Worm (Caenorhabditis elegans) whole organism, L4 larva: ENCODE results near the gene pms-2.

Source experiments
- F10B5.3 ChIP-seq: sonication (generic microtip); optimal IDR thresholded peaks from 2 replicates; lab custom pipeline; 2016; ENCODE audit warnings: mild to moderate bottlenecking, missing genetic modification characterization, missing compliant biosample characterization
- R02D3.7 ChIP-seq: fragments of 150-350 bp; sonication (generic microtip); optimal IDR thresholded peaks from 3 replicates; lab custom pipeline; 2014; ENCODE audit warnings: missing biosample characterization, missing genetic modification characterization
- ceh-20 ChIP-seq: fragments of 200-800 bp; sonication (Bioruptor generic); IDR thresholded peaks from 2 replicates; pipeline ENCODE4 v1.3.6; 2022; ENCODE audit warnings: missing genetic modification reagents, missing genetic modification characterization, missing compliant biosample characterization
- ceh-28 ChIP-seq: fragments of 150-350 bp; optimal IDR thresholded peaks from 2 replicates; lab custom pipeline; 2014; ENCODE audit warnings: missing biosample characterization, missing genetic modification reagents, missing genetic modification characterization
- ces-1 ChIP-seq: fragments of 150-350 bp; sonication (generic microtip); optimal IDR thresholded peaks from 4 replicates; lab custom pipeline; 2014; ENCODE audit warnings: missing biosample characterization, missing genetic modification reagents, missing genetic modification characterization
- cey-2 ChIP-seq: sonication (generic microtip); optimal IDR thresholded peaks from 3 replicates; lab custom pipeline; 2017; ENCODE audit warnings: missing genetic modification characterization, mild to moderate bottlenecking, missing compliant biosample characterization, antibody characterized with exemption, borderline replicate concordance; ENCODE audit not compliant: insufficient read depth
- daf-12 ChIP-seq: fragments of 150-350 bp; optimal IDR thresholded peaks from 2 replicates; lab custom pipeline; 2014; ENCODE audit warnings: missing biosample characterization, missing genetic modification reagents, missing genetic modification characterization
- daf-16 ChIP-seq, 3 experiments: sonication (generic microtip); optimal IDR thresholded peaks; 2 replicates each; lab custom pipeline; 2016 to 2017; ENCODE audit warnings: missing genetic modification characterization in 3 of 3, missing genetic modification reagents in 3 of 3, mild to moderate bottlenecking in 2 of 3, missing compliant biosample characterization in 2 of 3, missing biosample characterization in 1 of 3, moderate library complexity in 1 of 3
- dmd-6 ChIP-seq: fragments of 200-800 bp; sonication (Bioruptor generic); IDR thresholded peaks from 2 replicates; pipeline ENCODE4 v1.3.6; 2022; ENCODE audit warnings: missing genetic modification reagents, missing genetic modification characterization, missing compliant biosample characterization
- dpl-1 ChIP-seq: fragments of 150-350 bp; optimal IDR thresholded peaks from 2 replicates; lab custom pipeline; 2014; ENCODE audit warnings: missing biosample characterization, missing genetic modification reagents, missing genetic modification characterization
- duxl-1 ChIP-seq: sonication (generic microtip); optimal IDR thresholded peaks from 2 replicates; lab custom pipeline; 2016; ENCODE audit warnings: mild to moderate bottlenecking, missing genetic modification characterization, moderate library complexity, missing compliant biosample characterization; ENCODE audit not compliant: poor library complexity
- dve-1 ChIP-seq: sonication (generic microtip); optimal IDR thresholded peaks from 2 replicates; lab custom pipeline; 2017; ENCODE audit warnings: antibody characterized with exemption, mild to moderate bottlenecking, missing genetic modification characterization, missing compliant biosample characterization; ENCODE audit not compliant: insufficient read depth
- gei-8 ChIP-seq: fragments of 200-800 bp; sonication (Bioruptor generic); optimal IDR thresholded peaks from 2 replicates; lab custom pipeline; 2018; ENCODE audit warnings: mild to moderate bottlenecking, missing genetic modification characterization, missing compliant biosample characterization
- hlh-11 ChIP-seq: fragments of 200-800 bp; sonication (Bioruptor generic); optimal IDR thresholded peaks from 2 replicates; lab custom pipeline; 2018; ENCODE audit warnings: mild to moderate bottlenecking, missing genetic modification characterization, missing compliant biosample characterization
- hlh-30 ChIP-seq: sonication (generic microtip); optimal IDR thresholded peaks from 2 replicates; lab custom pipeline; 2017; ENCODE audit warnings: antibody characterized with exemption, mild to moderate bottlenecking, missing genetic modification characterization, missing compliant biosample characterization; ENCODE audit not compliant: insufficient read depth
- hmg-1.1 ChIP-seq: fragments of 200-800 bp; sonication (Bioruptor generic); IDR thresholded peaks from 2 replicates; pipeline ENCODE4 v1.3.6; 2022; ENCODE audit warnings: missing genetic modification reagents, missing genetic modification characterization, missing compliant biosample characterization
- lin-13 ChIP-seq: fragments of 150-350 bp; optimal IDR thresholded peaks from 2 replicates; lab custom pipeline; 2014; ENCODE audit warnings: missing biosample characterization, missing genetic modification reagents, missing genetic modification characterization
- lin-38 ChIP-seq: fragments of 200-800 bp; sonication (Bioruptor generic); IDR thresholded peaks from 2 replicates; pipeline ENCODE4 v1.3.6; 2022; ENCODE audit warnings: missing genetic modification reagents, missing genetic modification characterization, missing compliant biosample characterization
- madf-5 ChIP-seq, 2 experiments: fragments of 200-800 bp; sonication (Bioruptor generic); IDR thresholded peaks; 2 replicates each; pipeline ENCODE4 v1.3.6; 2022; ENCODE audit warnings: missing compliant biosample characterization in 2 of 2, missing genetic modification characterization in 2 of 2
- mdl-1 ChIP-seq, 2 experiments: fragments of 150-350 bp in 1 of 2; sonication (generic microtip) in 1 of 2; optimal IDR thresholded peaks; 2 replicates each; lab custom pipeline; 2014 to 2017; ENCODE audit warnings: missing biosample characterization in 2 of 2, missing genetic modification characterization in 2 of 2
- mdt-29 ChIP-seq: fragments of 200-800 bp; sonication (Bioruptor generic); IDR thresholded peaks from 2 replicates; pipeline ENCODE4 v1.3.6; 2022; ENCODE audit warnings: missing genetic modification reagents, missing genetic modification characterization, missing compliant biosample characterization
- mep-1 ChIP-seq: fragments of 150-350 bp; sonication (generic microtip); optimal IDR thresholded peaks from 3 replicates; lab custom pipeline; 2014; ENCODE audit warnings: missing biosample characterization, missing genetic modification characterization
- mes-2 ChIP-seq: sonication (generic microtip); optimal IDR thresholded peaks from 2 replicates; lab custom pipeline; 2016; ENCODE audit warnings: missing genotype, mild to moderate bottlenecking, missing genetic modification characterization, missing compliant biosample characterization; ENCODE audit not compliant: poor library complexity, severe bottlenecking
- nhr-102 ChIP-seq: sonication (generic microtip); optimal IDR thresholded peaks from 2 replicates; lab custom pipeline; 2016; ENCODE audit warnings: mild to moderate bottlenecking, missing genetic modification characterization, moderate library complexity, missing compliant biosample characterization
- nhr-11 ChIP-seq: fragments of 150-350 bp; optimal IDR thresholded peaks from 2 replicates; lab custom pipeline; 2014; ENCODE audit warnings: missing biosample characterization, missing genetic modification characterization
- nhr-28 ChIP-seq: fragments of 150-350 bp; optimal IDR thresholded peaks from 2 replicates; lab custom pipeline; 2014; ENCODE audit warnings: missing biosample characterization, missing genetic modification characterization
- nhr-41 ChIP-seq: fragments of 200-800 bp; sonication (Bioruptor generic); IDR thresholded peaks from 2 replicates; pipeline ENCODE4 v1.3.6; 2022; ENCODE audit warnings: missing genetic modification reagents, missing genetic modification characterization, missing compliant biosample characterization
- nhr-42 ChIP-seq: fragments of 200-800 bp; sonication (Bioruptor generic); IDR thresholded peaks from 2 replicates; pipeline ENCODE4 v1.3.6; 2022; ENCODE audit warnings: missing genetic modification characterization, missing compliant biosample characterization
- nhr-48 ChIP-seq: sonication (generic microtip); optimal IDR thresholded peaks from 2 replicates; lab custom pipeline; 2016; ENCODE audit warnings: mild to moderate bottlenecking, missing genetic modification characterization, missing compliant biosample characterization
- nhr-6 ChIP-seq: fragments of 150-350 bp; optimal IDR thresholded peaks from 2 replicates; lab custom pipeline; 2014; ENCODE audit warnings: missing biosample characterization, missing genetic modification characterization
- nhr-77 ChIP-seq: fragments of 150-350 bp; optimal IDR thresholded peaks from 2 replicates; lab custom pipeline; 2014; ENCODE audit warnings: missing biosample characterization, missing genetic modification characterization
- pha-4 ChIP-seq, 2 experiments: fragments of 150-350 bp in 1 of 2; fragments of 200-800 bp in 1 of 2; sonication (Bioruptor generic) in 1 of 2; IDR thresholded peaks in 1 of 2; optimal IDR thresholded peaks in 1 of 2; 2 replicates each; pipeline versions ENCODE4 v1.3.6 to Lab custom; 2014 to 2022; ENCODE audit warnings: missing genetic modification characterization in 2 of 2, missing genetic modification reagents in 2 of 2, missing biosample characterization in 1 of 2, missing compliant biosample characterization in 1 of 2
- php-3 ChIP-seq: fragments of 200-800 bp; sonication (Bioruptor generic); IDR thresholded peaks from 2 replicates; pipeline ENCODE4 v1.3.6; 2022; ENCODE audit warnings: missing genetic modification reagents, missing genetic modification characterization, missing compliant biosample characterization
- rbr-2 ChIP-seq: sonication (generic microtip); optimal IDR thresholded peaks from 2 replicates; lab custom pipeline; 2016; ENCODE audit warnings: missing genotype, missing genetic modification characterization, missing compliant biosample characterization
- saeg-2 ChIP-seq: fragments of 200-800 bp; sonication (Bioruptor generic); IDR thresholded peaks from 2 replicates; pipeline ENCODE4 v1.3.6; 2022; ENCODE audit warnings: missing genetic modification reagents, missing genetic modification characterization, missing compliant biosample characterization
- set-16 ChIP-seq: fragments of 200-800 bp; sonication (Bioruptor generic); IDR thresholded peaks from 2 replicates; pipeline ENCODE4 v1.3.6; 2022; ENCODE audit warnings: missing genetic modification reagents, missing genetic modification characterization, missing compliant biosample characterization
- skn-1 ChIP-seq: fragments of 150-350 bp; optimal IDR thresholded peaks from 2 replicates; lab custom pipeline; 2014; ENCODE audit warnings: missing biosample characterization, missing genetic modification characterization
- snpc-1.2 ChIP-seq: fragments of 200-800 bp; sonication (Bioruptor generic); IDR thresholded peaks from 2 replicates; pipeline ENCODE4 v1.3.6; 2022; ENCODE audit warnings: missing genetic modification reagents, missing genetic modification characterization, missing compliant biosample characterization
- tra-1 ChIP-seq: fragments of 200-800 bp; sonication (Bioruptor generic); IDR thresholded peaks from 2 replicates; pipeline ENCODE4 v1.3.6; 2022; ENCODE audit warnings: missing genetic modification reagents, missing genetic modification characterization, missing compliant biosample characterization
- unc-130 ChIP-seq: sonication (generic microtip); optimal IDR thresholded peaks from 2 replicates; lab custom pipeline; 2016; ENCODE audit warnings: missing genetic modification reagents, missing genetic modification characterization, missing compliant biosample characterization
- unc-62 ChIP-seq, 3 experiments: fragments of 150-350 bp in 1 of 3; sonication (generic microtip); optimal IDR thresholded peaks in 2 of 3; peaks in 1 of 3; 1 replicate in 1 of 3; 2 replicates in 2 of 3; lab custom pipeline; 2014 to 2017; ENCODE audit warnings: missing biosample characterization in 3 of 3, missing genetic modification characterization in 3 of 3, missing genetic modification reagents in 3 of 3, missing genotype in 1 of 3
- vab-7 ChIP-seq: fragments of 200-800 bp; sonication (Bioruptor generic); IDR thresholded peaks from 2 replicates; pipeline ENCODE4 v1.3.6; 2022; ENCODE audit warnings: missing genetic modification reagents, missing genetic modification characterization, missing compliant biosample characterization
- zag-1 ChIP-seq: fragments of 150-350 bp; optimal IDR thresholded peaks from 2 replicates; lab custom pipeline; 2014; ENCODE audit warnings: missing biosample characterization, missing genetic modification characterization
- zip-11 ChIP-seq: fragments of 200-800 bp; sonication (Bioruptor generic); IDR thresholded peaks from 2 replicates; pipeline ENCODE4 v1.3.6; 2022; ENCODE audit warnings: missing genetic modification characterization, missing compliant biosample characterization
- ztf-11 ChIP-seq: fragments of 150-350 bp; optimal IDR thresholded peaks from 2 replicates; lab custom pipeline; 2014; ENCODE audit warnings: missing biosample characterization, missing genetic modification characterization
- ztf-7 ChIP-seq: fragments of 150-350 bp; optimal IDR thresholded peaks from 2 replicates; lab custom pipeline; 2014; ENCODE audit warnings: missing biosample characterization, missing genetic modification characterization

pms-2 gene

DNA sequence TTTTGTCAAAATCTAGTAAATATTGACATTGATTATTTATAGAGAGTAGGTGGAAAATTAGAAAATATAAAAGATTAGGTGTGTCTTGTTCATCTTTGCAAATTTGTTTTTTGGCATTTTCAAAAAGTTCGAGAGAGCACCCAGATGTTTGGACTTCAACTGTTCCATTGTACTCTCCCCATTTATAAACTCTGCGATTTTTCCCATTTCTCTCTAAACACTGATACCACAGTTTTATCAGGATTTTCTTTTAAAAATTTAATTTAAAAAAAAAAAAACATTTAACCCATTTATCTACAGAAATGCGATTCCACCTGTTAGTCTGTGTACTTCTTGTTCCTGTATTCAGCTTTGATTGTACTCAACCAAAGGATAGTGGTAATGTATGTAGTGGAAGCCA is 42.6 kb upstream of the pms-2 start, which contains the start of gene tag-290:
Gene tag-290, plus strand, starts transcription at position 301 of the 400 bp plus-strand sequence.
- no peak for TF ChIP-seq skn-1 (tag; lab: Kevin White, UChicago)
- no peak for TF ChIP-seq ztf-11
- no peak for TF ChIP-seq mdl-1 (tag; optimal IDR thresholded peaks at IDR 0.05; lab: Kevin White, UChicago)
- TF ChIP-seq vab-7 (GFP tag; lab: Robert Waterston, UW): no peak
- no peak for TF ChIP-seq gei-8 (GFP tag; lab: Kevin White, UChicago)
- no peak for TF ChIP-seq madf-5 (GFP tag; IDR thresholded peaks at IDR 0.05; lab: Robert Waterston, UW)
- no peak for TF ChIP-seq cey-2 (tag; lab: Kevin White, UChicago)
- TF ChIP-seq R02D3.7 (tag; lab: Kevin White, UChicago): no peak
- TF ChIP-seq ceh-28 (tag; lab: Kevin White, UChicago): no peak
- no peak for TF ChIP-seq hlh-30 (tag; lab: Kevin White, UChicago)
- TF ChIP-seq php-3: no peak
- no peak for TF ChIP-seq lin-38 (GFP tag; lab: Robert Waterston, UW)
- TF ChIP-seq ceh-20 (GFP tag; lab: Robert Waterston, UW): no peak
- TF ChIP-seq pha-4 (GFP tag; IDR thresholded peaks at IDR 0.05; lab: Robert Waterston, UW): no peak
- TF ChIP-seq pha-4 (tag; optimal IDR thresholded peaks at IDR 0.05; lab: Kevin White, UChicago): no peak
- TF ChIP-seq nhr-41 (GFP tag; lab: Robert Waterston, UW): no peak
- TF ChIP-seq ztf-7 (tag; lab: Kevin White, UChicago): no peak
- TF ChIP-seq daf-12 (tag; lab: Kevin White, UChicago): no peak
- TF ChIP-seq nhr-77 (tag; lab: Kevin White, UChicago): no peak
- no peak for TF ChIP-seq zip-11 (GFP tag; lab: Robert Waterston, UW)
- no peak for TF ChIP-seq mdt-29

DNA sequence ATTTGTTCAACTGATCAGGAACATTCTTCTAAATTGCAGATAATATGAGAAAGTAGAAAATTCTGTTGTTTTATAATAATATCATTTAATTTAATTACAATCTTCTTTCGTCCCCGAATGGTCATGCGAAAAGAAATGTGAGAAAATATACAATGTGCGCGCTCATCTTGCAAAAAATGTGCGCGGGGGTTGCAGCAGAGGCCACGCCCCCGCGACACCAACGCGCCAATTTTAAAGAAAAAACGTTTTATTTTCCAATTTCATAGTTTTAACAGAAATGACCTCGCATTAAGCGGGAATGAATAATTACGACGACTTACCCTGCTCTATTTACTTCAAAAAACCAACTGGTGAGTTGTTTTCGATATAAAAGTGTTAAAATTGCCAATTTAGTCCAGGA is 40.1 kb upstream of the pms-2 start, which contains the start of gene sas-5:
Gene sas-5, plus strand, starts transcription at position 257 of the 400 bp plus-strand sequence.
- peak; percentile 58 for TF ChIP-seq dve-1 (tag; lab: Kevin White, UChicago)
- TF ChIP-seq hmg-1.1 (GFP tag; lab: Robert Waterston, UW): peak; percentile 79
- no peak for TF ChIP-seq zag-1 (tag; lab: Kevin White, UChicago)
- TF ChIP-seq set-16: no peak
- 0 out of 2 replicates have a peak, but pooled peaks have one; percentile 20 for TF ChIP-seq tra-1 (GFP tag; lab: Robert Waterston, UW)
- TF ChIP-seq nhr-102: peak; percentile 52
- TF ChIP-seq F10B5.3 (tag; lab: Kevin White, UChicago): peak; percentile 22
- TF ChIP-seq mdl-1 (tag; optimal IDR thresholded peaks at IDR 0.05; lab: Kevin White, UChicago): peak in 1 of 2 experiments; percentile 55
- TF ChIP-seq hlh-11 (tag; lab: Kevin White, UChicago): peak; percentile 64
- peak; percentile 72 for TF ChIP-seq hlh-30 (tag; lab: Kevin White, UChicago)
- peak; percentile 81 for TF ChIP-seq lin-38 (GFP tag; lab: Robert Waterston, UW)
- peak; percentile 93 for TF ChIP-seq dpl-1 (GFP tag; lab: Kevin White, UChicago)
- no peak for TF ChIP-seq saeg-2 (GFP tag; lab: Robert Waterston, UW)
- TF ChIP-seq madf-5 (GFP tag; IDR thresholded peaks at IDR 0.05; lab: Robert Waterston, UW): no peak
- TF ChIP-seq nhr-42: 0 out of 2 replicates have a peak, but pooled peaks have one; percentile 11
- TF ChIP-seq unc-130 (GFP tag; lab: Kevin White, UChicago): peak; percentile 82
- no peak for TF ChIP-seq gei-8 (GFP tag; lab: Kevin White, UChicago)
- TF ChIP-seq daf-16 (GFP tag; optimal IDR thresholded peaks at IDR 0.05; lab: Kevin White, UChicago): peak in 1 of 2 experiments; percentile 43
- peak; percentile 45 for TF ChIP-seq daf-16 (tag; optimal IDR thresholded peaks at IDR 0.05; lab: Kevin White, UChicago)
- TF ChIP-seq mes-2 (tag; lab: Kevin White, UChicago): peak; percentile 95
- TF ChIP-seq nhr-48 (tag; lab: Kevin White, UChicago): peak; percentile 39
- TF ChIP-seq ztf-7 (tag; lab: Kevin White, UChicago): peak; percentile 4
- TF ChIP-seq duxl-1 (tag; lab: Kevin White, UChicago): peak; percentile 88
- TF ChIP-seq unc-62 (GFP tag; optimal IDR thresholded peaks at IDR 0.05 in 1 of 2; lab: Kevin White, UChicago): no peak
- no peak for TF ChIP-seq unc-62 (tag; optimal IDR thresholded peaks at IDR 0.05; lab: Kevin White, UChicago)
- peak; percentile 8 for TF ChIP-seq nhr-28
- TF ChIP-seq lin-13 (GFP tag; lab: Kevin White, UChicago): peak; percentile 61
- peak; percentile 34 for TF ChIP-seq ces-1 (GFP tag; lab: Kevin White, UChicago)
- TF ChIP-seq rbr-2 (tag; lab: Kevin White, UChicago): peak; percentile 44
- peak; percentile 37; the same call in 1 of the 2 replicates for TF ChIP-seq snpc-1.2
- TF ChIP-seq dmd-6 (GFP tag; lab: Robert Waterston, UW): peak; percentile 54; the same call in 1 of the 2 replicates
- TF ChIP-seq nhr-11 (tag; lab: Kevin White, UChicago): no peak
- TF ChIP-seq nhr-6 (tag; lab: Kevin White, UChicago): peak; percentile 46
- peak; percentile 74 for TF ChIP-seq mep-1
